Worm (Caenorhabditis elegans): ENCODE measurements around the gene set-6.

Gene set-6

ce11 chrX:11927585-11927984 is 46.9 kb downstream of the set-6 start, which contains the start of gene F55G7.4:
F55G7.4 (plus strand) TSS chrX:11927885.
- TF ChIP-seq bed-3 (GFP tag; optimal IDR thresholded peaks at IDR 0.05), result no peak
- TF ChIP-seq nhr-2 (tag; optimal IDR thresholded peaks at IDR 0.05), result no peak
- TF ChIP-seq drap-1 (GFP tag; optimal IDR thresholded peaks at IDR 0.05), result no peak
- no peak for TF ChIP-seq sem-2 (GFP tag; optimal IDR thresholded peaks at IDR 0.05)
- no peak for TF ChIP-seq unc-120 (tag; optimal IDR thresholded peaks at IDR 0.05; ENCODE audit: poor library complexity, severe bottlenecking)
- TF ChIP-seq tbx-8 (GFP tag; optimal IDR thresholded peaks at IDR 0.05), result no peak
- TF ChIP-seq ceh-83 (GFP tag; optimal IDR thresholded peaks at IDR 0.05), result no peak
- no peak for TF ChIP-seq hlh-1 (tag; optimal IDR thresholded peaks at IDR 0.05)
- no peak for TF ChIP-seq unc-39 (tag; optimal IDR thresholded peaks at IDR 0.05)
- TF ChIP-seq ceh-39 (tag; optimal IDR thresholded peaks at IDR 0.05), result no peak
- TF ChIP-seq elt-3 (tag; optimal IDR thresholded peaks at IDR 0.05), result no peak
- TF ChIP-seq ham-2 (GFP tag; optimal IDR thresholded peaks at IDR 0.05), result no peak
- no peak for TF ChIP-seq ztf-11 (tag; optimal IDR thresholded peaks at IDR 0.05)
- no peak for TF ChIP-seq unc-62 (GFP tag; optimal IDR thresholded peaks at IDR 0.05)
- no peak for TF ChIP-seq blmp-1 (tag; optimal IDR thresholded peaks at IDR 0.05)

- no peak for TF ChIP-seq snpc-4 (tag; optimal IDR thresholded peaks at IDR 0.05)
- TF ChIP-seq mls-2 (tag; optimal IDR thresholded peaks at IDR 0.05), result no peak
- TF ChIP-seq mep-1 (tag; optimal IDR thresholded peaks at IDR 0.05), result no peak
- TF ChIP-seq ham-2 (GFP tag; optimal IDR thresholded peaks at IDR 0.05), result no peak
- TF ChIP-seq lsy-2 (tag; optimal IDR thresholded peaks at IDR 0.05), result no peak
- TF ChIP-seq bed-3 (GFP tag; optimal IDR thresholded peaks at IDR 0.05), result no peak
- TF ChIP-seq elt-3 (tag; optimal IDR thresholded peaks at IDR 0.05), result no peak
- TF ChIP-seq ceh-43 (GFP tag; optimal IDR thresholded peaks at IDR 0.05), result no peak
- TF ChIP-seq unc-39 (tag; optimal IDR thresholded peaks at IDR 0.05), result no peak
- no peak for TF ChIP-seq flh-1 (GFP tag; optimal IDR thresholded peaks at IDR 0.05)
- TF ChIP-seq ztf-11 (tag; optimal IDR thresholded peaks at IDR 0.05), result no peak
- no peak for TF ChIP-seq tbx-8 (GFP tag; optimal IDR thresholded peaks at IDR 0.05)
- no peak for TF ChIP-seq unc-62 (GFP tag; optimal IDR thresholded peaks at IDR 0.05)
- no peak for TF ChIP-seq lin-32 (GFP tag; optimal IDR thresholded peaks at IDR 0.05)
- no peak for TF ChIP-seq sem-2 (GFP tag; optimal IDR thresholded peaks at IDR 0.05)
- TF ChIP-seq nhr-12 (tag; optimal IDR thresholded peaks at IDR 0.05), result no peak
- no peak for TF ChIP-seq nhr-28 (tag; optimal IDR thresholded peaks at IDR 0.05)
- no peak for TF ChIP-seq blmp-1 (tag; optimal IDR thresholded peaks at IDR 0.05)
- TF ChIP-seq hlh-1 (tag; optimal IDR thresholded peaks at IDR 0.05), result no peak
- TF ChIP-seq lin-13 (tag; optimal IDR thresholded peaks at IDR 0.05), result no peak
Observed at ce11 chrX:11925243-11925642, 49.2 kb downstream of the set-6 start.

- TF ChIP-seq nhr-237 (tag; optimal IDR thresholded peaks at IDR 0.05) (peak; percentile 9), M03D4.4 (tag; optimal IDR thresholded peaks at IDR 0.05) (no peak)
Observed at ce11 chrX:11924158-11924557, 50.3 kb downstream of the set-6 start, which contains the start of gene F55G7.1. F55G7.1 (plus strand) TSS chrX:11924433.

- TF ChIP-seq ces-1 (GFP tag; optimal IDR thresholded peaks at IDR 0.05), result no peak
- no peak for TF ChIP-seq mls-2 (tag; optimal IDR thresholded peaks at IDR 0.05)
- TF ChIP-seq ceh-39 (tag; optimal IDR thresholded peaks at IDR 0.05), result no peak
- no peak for TF ChIP-seq sem-2 (GFP tag; optimal IDR thresholded peaks at IDR 0.05)
- no peak for TF ChIP-seq snpc-4 (tag; optimal IDR thresholded peaks at IDR 0.05)
- no peak for TF ChIP-seq nhr-12 (tag; optimal IDR thresholded peaks at IDR 0.05)
- TF ChIP-seq elt-1 (tag; optimal IDR thresholded peaks at IDR 0.05; ENCODE audit: borderline replicate concordance, insufficient read depth), result no peak
- TF ChIP-seq M03D4.4 (tag; optimal IDR thresholded peaks at IDR 0.05), result no peak
- no peak for TF ChIP-seq elt-3 (tag; optimal IDR thresholded peaks at IDR 0.05)
- TF ChIP-seq flh-1 (GFP tag; optimal IDR thresholded peaks at IDR 0.05), result no peak
- no peak for TF ChIP-seq mep-1 (tag; optimal IDR thresholded peaks at IDR 0.05)
- TF ChIP-seq lsy-2 (tag; optimal IDR thresholded peaks at IDR 0.05), result no peak
- no peak for TF ChIP-seq lin-13 (tag; optimal IDR thresholded peaks at IDR 0.05)
- no peak for TF ChIP-seq drap-1 (GFP tag; optimal IDR thresholded peaks at IDR 0.05)
- TF ChIP-seq hlh-1 (tag; optimal IDR thresholded peaks at IDR 0.05), result no peak
- TF ChIP-seq sptf-1 (tag; optimal IDR thresholded peaks at IDR 0.05), result no peak
- TF ChIP-seq unc-39 (tag; optimal IDR thresholded peaks at IDR 0.05), result no peak
Observed at ce11 chrX:11920723-11921283, 53.7 kb downstream of the set-6 start, which contains the start of gene Y62H9A.14. Y62H9A.14 (plus strand) TSS chrX:11921233.

All from whole organism, mixed stage, embryonic.